Worm (Caenorhabditis elegans) whole organism, mixed stage, embryonic: ENCODE data around the gene semo-1.
A peak's percentile ranks its signal among the peaks of the same experiment; 100 is the strongest.

Experiments used
- bed-3 ChIP-seq: fragments of 200-800 bp; sonication (Bioruptor generic); optimal IDR thresholded peaks from 3 replicates; lab custom pipeline; 2018; ENCODE audit warnings: mild to moderate bottlenecking, missing genetic modification characterization, moderate library complexity, missing compliant biosample characterization
- blmp-1 ChIP-seq: fragments of 150-350 bp; optimal IDR thresholded peaks from 2 replicates; lab custom pipeline; 2014; ENCODE audit warnings: missing biosample characterization, missing genetic modification characterization
- ceh-39 ChIP-seq: fragments of 150-350 bp; optimal IDR thresholded peaks from 2 replicates; lab custom pipeline; 2014; ENCODE audit warnings: missing biosample characterization, missing genetic modification characterization
- ceh-43 ChIP-seq: fragments of 200-800 bp; sonication (Bioruptor generic); optimal IDR thresholded peaks from 2 replicates; lab custom pipeline; 2018; ENCODE audit warnings: mild to moderate bottlenecking, missing genetic modification characterization, moderate library complexity, missing compliant biosample characterization
- ceh-83 ChIP-seq: fragments of 200-800 bp; sonication (Bioruptor generic); optimal IDR thresholded peaks from 2 replicates; lab custom pipeline; 2018; ENCODE audit warnings: mild to moderate bottlenecking, missing genetic modification characterization, missing compliant biosample characterization
- ces-1 ChIP-seq: fragments of 150-350 bp; optimal IDR thresholded peaks from 2 replicates; lab custom pipeline; 2014; ENCODE audit warnings: missing biosample characterization, missing genetic modification reagents, missing genetic modification characterization
- cnd-1 ChIP-seq: fragments of 200-800 bp; sonication (Bioruptor generic); optimal IDR thresholded peaks from 2 replicates; lab custom pipeline; 2018; ENCODE audit warnings: mild to moderate bottlenecking, missing genetic modification characterization, missing compliant biosample characterization
- drap-1 ChIP-seq: fragments of 200-800 bp; sonication (Bioruptor generic); optimal IDR thresholded peaks from 3 replicates; lab custom pipeline; 2018; ENCODE audit warnings: mild to moderate bottlenecking, missing genetic modification characterization, missing compliant biosample characterization
- elt-1 ChIP-seq: sonication (generic microtip); optimal IDR thresholded peaks from 2 replicates; lab custom pipeline; 2017; ENCODE audit warnings: missing genetic modification characterization, mild to moderate bottlenecking, missing compliant biosample characterization, antibody characterized with exemption, moderate library complexity, borderline replicate concordance; ENCODE audit not compliant: insufficient read depth
- elt-3 ChIP-seq: fragments of 150-350 bp; optimal IDR thresholded peaks from 2 replicates; lab custom pipeline; 2014; ENCODE audit warnings: missing biosample characterization, missing genetic modification characterization
- ham-2 ChIP-seq: fragments of 200-800 bp; sonication (Bioruptor generic); optimal IDR thresholded peaks from 2 replicates; lab custom pipeline; 2018; ENCODE audit warnings: mild to moderate bottlenecking, missing genetic modification characterization, missing compliant biosample characterization
- hlh-1 ChIP-seq: fragments of 150-350 bp; optimal IDR thresholded peaks from 2 replicates; lab custom pipeline; 2014; ENCODE audit warnings: missing biosample characterization, missing genetic modification reagents, missing genetic modification characterization
- lin-13 ChIP-seq: fragments of 150-350 bp; optimal IDR thresholded peaks from 2 replicates; lab custom pipeline; 2014; ENCODE audit warnings: missing biosample characterization, missing genetic modification characterization
- lin-32 ChIP-seq: fragments of 200-800 bp; sonication (Bioruptor generic); optimal IDR thresholded peaks from 2 replicates; lab custom pipeline; 2018; ENCODE audit warnings: mild to moderate bottlenecking, missing genetic modification characterization, missing compliant biosample characterization
- lsy-2 ChIP-seq: fragments of 150-350 bp; optimal IDR thresholded peaks from 2 replicates; lab custom pipeline; 2014; ENCODE audit warnings: missing biosample characterization, missing genetic modification characterization
- mep-1 ChIP-seq: fragments of 150-350 bp; optimal IDR thresholded peaks from 2 replicates; lab custom pipeline; 2017; ENCODE audit warnings: missing biosample characterization, missing genetic modification reagents, missing genetic modification characterization, inconsistent platforms
- mls-2 ChIP-seq: sonication (generic microtip); optimal IDR thresholded peaks from 2 replicates; lab custom pipeline; 2016; ENCODE audit warnings: mild to moderate bottlenecking, missing genetic modification characterization, moderate library complexity, missing compliant biosample characterization
- nhr-12 ChIP-seq: fragments of 150-350 bp; optimal IDR thresholded peaks from 2 replicates; lab custom pipeline; 2014; ENCODE audit warnings: missing biosample characterization, missing genetic modification characterization
- nhr-2 ChIP-seq: fragments of 150-350 bp; optimal IDR thresholded peaks from 2 replicates; lab custom pipeline; 2014; ENCODE audit warnings: missing biosample characterization, missing genetic modification characterization
- nhr-237 ChIP-seq: fragments of 150-350 bp; optimal IDR thresholded peaks from 2 replicates; lab custom pipeline; 2014; ENCODE audit warnings: missing biosample characterization, missing genetic modification characterization
- nhr-28 ChIP-seq: fragments of 150-350 bp; optimal IDR thresholded peaks from 2 replicates; lab custom pipeline; 2014; ENCODE audit warnings: missing biosample characterization, missing genetic modification characterization
- nhr-76 ChIP-seq: sonication (generic microtip); optimal IDR thresholded peaks from 2 replicates; lab custom pipeline; 2017; ENCODE audit warnings: missing biosample characterization, missing genetic modification characterization
- pha-4 ChIP-seq: fragments of 150-350 bp; optimal IDR thresholded peaks from 2 replicates; lab custom pipeline; 2018; ENCODE audit warnings: missing biosample characterization, missing genetic modification reagents, missing genetic modification characterization
- sem-2 ChIP-seq: fragments of 200-800 bp; sonication (Bioruptor generic); optimal IDR thresholded peaks from 2 replicates; lab custom pipeline; 2018; ENCODE audit warnings: mild to moderate bottlenecking, missing genetic modification characterization, missing compliant biosample characterization
- snpc-4 ChIP-seq: fragments of 150-350 bp; optimal IDR thresholded peaks from 2 replicates; lab custom pipeline; 2014; ENCODE audit warnings: missing biosample characterization, missing genetic modification characterization
- sptf-1 ChIP-seq: sonication (generic microtip); optimal IDR thresholded peaks from 2 replicates; lab custom pipeline; 2017; ENCODE audit warnings: mild to moderate bottlenecking, missing genetic modification characterization, moderate library complexity, missing compliant biosample characterization
- tbx-8 ChIP-seq: fragments of 200-800 bp; sonication (Bioruptor generic); optimal IDR thresholded peaks from 2 replicates; lab custom pipeline; 2018; ENCODE audit warnings: mild to moderate bottlenecking, missing genetic modification characterization, moderate library complexity, missing compliant biosample characterization
- unc-120 ChIP-seq: sonication (generic microtip); optimal IDR thresholded peaks from 2 replicates; lab custom pipeline; 2017; ENCODE audit warnings: missing genetic modification characterization, missing compliant biosample characterization; ENCODE audit not compliant: poor library complexity, severe bottlenecking
- unc-39 ChIP-seq: fragments of 150-350 bp; optimal IDR thresholded peaks from 2 replicates; lab custom pipeline; 2014; ENCODE audit warnings: missing biosample characterization, missing genetic modification characterization
- unc-62 ChIP-seq: fragments of 150-350 bp; optimal IDR thresholded peaks from 2 replicates; lab custom pipeline; 2014; ENCODE audit warnings: missing biosample characterization, missing genetic modification reagents, missing genetic modification characterization
- zip-8 ChIP-seq: fragments of 150-350 bp; optimal IDR thresholded peaks from 2 replicates; lab custom pipeline; 2014; ENCODE audit warnings: missing biosample characterization, missing genetic modification characterization

semo-1 gene

ce11 chrIV:14071466-14071865, 20.5 kb downstream of the semo-1 start, which contains the start of gene ccar-1:
Gene ccar-1 (plus strand): TSS chrIV:14071548.
- TF ChIP-seq ceh-39 (tag; lab: Kevin White, UChicago): no peak
- TF ChIP-seq lin-32 (GFP tag; lab: Kevin White, UChicago): peak; percentile 19

- TF ChIP-seq nhr-237 (tag; lab: Kevin White, UChicago): no peak
- TF ChIP-seq mep-1 (tag; lab: Kevin White, UChicago): no peak
- TF ChIP-seq nhr-12 (tag; lab: Kevin White, UChicago): no peak
- no peak for TF ChIP-seq mls-2
- TF ChIP-seq ceh-43: no peak
- TF ChIP-seq elt-3 (tag; lab: Kevin White, UChicago): no peak
- no peak for TF ChIP-seq ces-1
- no peak for TF ChIP-seq tbx-8
- no peak for TF ChIP-seq unc-120
- no peak for TF ChIP-seq drap-1
- TF ChIP-seq ham-2 (GFP tag; lab: Kevin White, UChicago): no peak
- no peak for TF ChIP-seq unc-62
- no peak for TF ChIP-seq unc-39 (tag; lab: Kevin White, UChicago)
- no peak for TF ChIP-seq sem-2 (GFP tag; lab: Kevin White, UChicago)
- no peak for TF ChIP-seq pha-4 (tag; lab: Kevin White, UChicago)
- no peak for TF ChIP-seq lsy-2
- TF ChIP-seq, all 35 proteins: peak for 0
Measured at ce11 chrIV:14072011-14072649, 21.1 kb downstream of the semo-1 start.

ce11 chrIV:14074456-14074855, 23.5 kb downstream of the semo-1 start:
- TF ChIP-seq nhr-12 (tag; lab: Kevin White, UChicago) (no peak), ceh-39 (tag; lab: Kevin White, UChicago) (no peak), nhr-237 (tag; lab: Kevin White, UChicago) (no peak), blmp-1 (no peak), lsy-2 (no peak), lin-13 (tag; lab: Kevin White, UChicago) (no peak), sptf-1 (tag; lab: Kevin White, UChicago) (no peak), drap-1 (no peak), nhr-76 (no peak), ceh-83 (GFP tag; lab: Kevin White, UChicago) (no peak), nhr-2 (tag; lab: Kevin White, UChicago) (no peak), unc-120 (no peak)

ce11 chrIV:14077135-14077534, 26.1 kb downstream of the semo-1 start, which contains the start of gene cfp-1:
Gene cfp-1 (plus strand): TSS chrIV:14077435.
- no peak for TF ChIP-seq ham-2 (GFP tag; lab: Kevin White, UChicago)
- TF ChIP-seq bed-3 (GFP tag; lab: Kevin White, UChicago): no peak
- TF ChIP-seq zip-8: peak; percentile 22
- no peak for TF ChIP-seq hlh-1 (tag; lab: Kevin White, UChicago)
- no peak for TF ChIP-seq lsy-2

ce11 chrIV:14082956-14083355, 32.0 kb downstream of the semo-1 start:
- TF ChIP-seq elt-1 (tag; lab: Kevin White, UChicago) (peak; percentile 10), nhr-237 (tag; lab: Kevin White, UChicago) (no peak)

ce11 chrIV:14083505-14083904, 32.5 kb downstream of the semo-1 start, which contains the start of gene F52B11.2:
Gene F52B11.2 (plus strand): TSS chrIV:14083568.
- TF ChIP-seq unc-120 (no peak), lsy-2 (no peak), hlh-1 (tag; lab: Kevin White, UChicago) (no peak), nhr-28 (no peak), ceh-83 (GFP tag; lab: Kevin White, UChicago) (no peak), unc-39 (tag; lab: Kevin White, UChicago) (no peak), lin-32 (GFP tag; lab: Kevin White, UChicago) (no peak), mls-2 (no peak), elt-3 (tag; lab: Kevin White, UChicago) (no peak), cnd-1 (no peak), zip-8 (no peak), snpc-4 (no peak)
